Worm (Caenorhabditis elegans) whole organism, young adult: ENCODE data around the gene Y44A6D.7.

ENCODE experiments used
- B0019.2 ChIP-seq: fragments of 200-800 bp; sonication (Bioruptor generic); conservative IDR thresholded peaks from 2 replicates; pipeline ENCODE4 v1.3.6; 2022; ENCODE audit warnings: missing genetic modification reagents, missing genetic modification characterization, missing compliant biosample characterization
- D2030.7 ChIP-seq: fragments of 200-800 bp; sonication (Bioruptor generic); IDR thresholded peaks from 2 replicates; pipeline ENCODE4 v1.3.6; 2022; ENCODE audit warnings: missing genetic modification reagents, missing genetic modification characterization, missing compliant biosample characterization
- F22D6.2 ChIP-seq: sonication (generic microtip); optimal IDR thresholded peaks from 2 replicates; lab custom pipeline; 2016; ENCODE audit warnings: mild to moderate bottlenecking, missing genetic modification characterization, missing compliant biosample characterization
- F39B2.1 ChIP-seq: fragments of 200-800 bp; sonication (Bioruptor generic); IDR thresholded peaks from 2 replicates; pipeline ENCODE4 v1.3.6; 2022; ENCODE audit warnings: missing genetic modification reagents, missing genetic modification characterization, missing compliant biosample characterization
- F57A8.1 ChIP-seq: fragments of 200-800 bp; sonication (Bioruptor generic); optimal IDR thresholded peaks from 2 replicates; lab custom pipeline; 2018; ENCODE audit warnings: mild to moderate bottlenecking, missing genetic modification characterization, moderate library complexity, missing compliant biosample characterization
- F57C9.4 ChIP-seq: sonication (generic microtip); optimal IDR thresholded peaks from 2 replicates; lab custom pipeline; 2017; ENCODE audit warnings: mild to moderate bottlenecking, missing genetic modification characterization, missing compliant biosample characterization
- K11D2.4 ChIP-seq: fragments of 200-800 bp; sonication (Bioruptor generic); IDR thresholded peaks from 2 replicates; pipeline ENCODE4 v1.3.6; 2022; ENCODE audit warnings: missing genetic modification reagents, missing genetic modification characterization, missing compliant biosample characterization
- T26A5.8 ChIP-seq: sonication (generic microtip); optimal IDR thresholded peaks from 2 replicates; lab custom pipeline; 2016; ENCODE audit warnings: missing genetic modification characterization, missing compliant biosample characterization
- Y53G8AR.9 ChIP-seq: fragments of 200-800 bp; sonication (Bioruptor generic); conservative IDR thresholded peaks from 2 replicates; pipeline ENCODE4 v1.3.6; 2022; ENCODE audit warnings: missing genetic modification reagents, missing genetic modification characterization, missing compliant biosample characterization
- Y79H2A.3 ChIP-seq: fragments of 200-800 bp; sonication (Bioruptor generic); conservative IDR thresholded peaks from 2 replicates; pipeline ENCODE4 v1.3.6; 2022; ENCODE audit warnings: missing genetic modification reagents, missing genetic modification characterization, missing compliant biosample characterization
- ZK185.1 ChIP-seq: sonication (generic microtip); optimal IDR thresholded peaks from 2 replicates; lab custom pipeline; 2016; ENCODE audit warnings: mild to moderate bottlenecking, missing genetic modification characterization, missing compliant biosample characterization; ENCODE audit not compliant: poor library complexity, severe bottlenecking
- akir-1 ChIP-seq: fragments of 200-800 bp; sonication (Bioruptor generic); optimal IDR thresholded peaks from 2 replicates; lab custom pipeline; 2018; ENCODE audit warnings: mild to moderate bottlenecking, missing genetic modification characterization, moderate library complexity, missing compliant biosample characterization
- ama-1 ChIP-seq, 3 experiments: fragments of 150-350 bp in 1 of 3; sonication (generic microtip) in 2 of 3; optimal IDR thresholded peaks; 2 replicates each; lab custom pipeline; 2014 to 2018; ENCODE audit warnings: missing biosample characterization in 2 of 3, missing genetic modification characterization in 2 of 3, missing genetic modification reagents in 2 of 3
- aptf-3 ChIP-seq: fragments of 200-800 bp; sonication (Bioruptor generic); IDR thresholded peaks from 2 replicates; pipeline ENCODE4 v1.3.6; 2022; ENCODE audit warnings: missing genetic modification characterization, missing compliant biosample characterization
- atf-7 ChIP-seq: sonication (generic microtip); optimal IDR thresholded peaks from 2 replicates; lab custom pipeline; 2017; ENCODE audit warnings: mild to moderate bottlenecking, missing genetic modification characterization, missing compliant biosample characterization
- attf-5 ChIP-seq: fragments of 200-800 bp; sonication (Bioruptor generic); optimal IDR thresholded peaks from 2 replicates; lab custom pipeline; 2018; ENCODE audit warnings: mild to moderate bottlenecking, missing genetic modification characterization, missing compliant biosample characterization
- ccch-3 ChIP-seq: fragments of 200-800 bp; sonication (Bioruptor generic); optimal IDR thresholded peaks from 2 replicates; lab custom pipeline; 2018; ENCODE audit warnings: mild to moderate bottlenecking, missing genetic modification characterization, missing compliant biosample characterization
- cebp-2 ChIP-seq: fragments of 200-800 bp; sonication (Bioruptor generic); IDR thresholded peaks from 2 replicates; pipeline ENCODE4 v1.3.6; 2022; ENCODE audit warnings: missing genetic modification characterization, missing compliant biosample characterization
- ceh-100 ChIP-seq: fragments of 200-800 bp; sonication (Bioruptor generic); IDR thresholded peaks from 2 replicates; pipeline ENCODE4 v1.3.6; 2022; ENCODE audit warnings: missing genetic modification reagents, missing genetic modification characterization, missing compliant biosample characterization
- die-1 ChIP-seq: sonication (generic microtip); optimal IDR thresholded peaks from 2 replicates; lab custom pipeline; 2016; ENCODE audit warnings: missing genotype, mild to moderate bottlenecking, missing genetic modification characterization, missing compliant biosample characterization
- dox-1 ChIP-seq: fragments of 200-800 bp; sonication (Bioruptor generic); IDR thresholded peaks from 2 replicates; pipeline ENCODE4 v1.3.6; 2022; ENCODE audit warnings: missing genetic modification reagents, missing genetic modification characterization, missing compliant biosample characterization
- efl-1 ChIP-seq: fragments of 150-350 bp; optimal IDR thresholded peaks from 2 replicates; lab custom pipeline; 2014; ENCODE audit warnings: missing biosample characterization, missing genetic modification reagents, missing genetic modification characterization
- egl-18 ChIP-seq: fragments of 200-800 bp; sonication (Bioruptor generic); IDR thresholded peaks from 2 replicates; pipeline ENCODE4 v1.3.6; 2022; ENCODE audit warnings: missing genetic modification reagents, missing genetic modification characterization, missing compliant biosample characterization
- hlh-12 ChIP-seq: sonication (generic microtip); optimal IDR thresholded peaks from 2 replicates; lab custom pipeline; 2016; ENCODE audit warnings: missing genetic modification characterization, missing compliant biosample characterization
- hmg-1.2 ChIP-seq: fragments of 200-800 bp; sonication (Bioruptor generic); IDR thresholded peaks from 2 replicates; pipeline ENCODE4 v1.3.6; 2022; ENCODE audit warnings: missing genetic modification reagents, missing genetic modification characterization, missing compliant biosample characterization
- hsf-1 ChIP-seq: fragments of 200-800 bp; sonication (Bioruptor generic); IDR thresholded peaks from 2 replicates; pipeline ENCODE4 v1.3.6; 2022; ENCODE audit warnings: missing genetic modification reagents, missing genetic modification characterization, missing compliant biosample characterization
- madf-8 ChIP-seq: fragments of 200-800 bp; sonication (Bioruptor generic); conservative IDR thresholded peaks from 2 replicates; pipeline ENCODE4 v1.3.6; 2022; ENCODE audit warnings: missing genetic modification reagents, missing genetic modification characterization, missing compliant biosample characterization
- mes-4 ChIP-seq: sonication (generic microtip); optimal IDR thresholded peaks from 2 replicates; lab custom pipeline; 2016; ENCODE audit warnings: missing genotype, missing genetic modification characterization, missing compliant biosample characterization
- nhr-90 ChIP-seq: sonication (generic microtip); optimal IDR thresholded peaks from 2 replicates; lab custom pipeline; 2016; ENCODE audit warnings: missing genotype, mild to moderate bottlenecking, missing genetic modification characterization, missing compliant biosample characterization
- rec-8 ChIP-seq, 2 experiments: sonication (generic microtip); optimal IDR thresholded peaks; 2 replicates each; lab custom pipeline; 2016; ENCODE audit warnings: mild to moderate bottlenecking in 2 of 2, missing genetic modification characterization in 2 of 2, missing genetic modification reagents in 2 of 2, missing genotype in 2 of 2, missing biosample characterization in 1 of 2, missing compliant biosample characterization in 1 of 2, moderate library complexity in 1 of 2
- sea-2 ChIP-seq: fragments of 200-800 bp; sonication (Bioruptor generic); IDR thresholded peaks from 2 replicates; pipeline ENCODE4 v1.3.6; 2022; ENCODE audit warnings: missing genetic modification characterization, missing compliant biosample characterization
- snpc-1.1 ChIP-seq: sonication (generic microtip); optimal IDR thresholded peaks from 2 replicates; lab custom pipeline; 2017; ENCODE audit warnings: missing genetic modification characterization, mild to moderate bottlenecking, missing compliant biosample characterization, antibody characterized with exemption, moderate library complexity, missing genotype, missing genetic modification reagents; ENCODE audit not compliant: insufficient read depth
- snpc-1.3 ChIP-seq: sonication (generic microtip); optimal IDR thresholded peaks from 2 replicates; lab custom pipeline; 2017; ENCODE audit warnings: missing genetic modification characterization, mild to moderate bottlenecking, missing compliant biosample characterization, antibody characterized with exemption, moderate library complexity, missing genotype, missing genetic modification reagents; ENCODE audit not compliant: insufficient read depth
- snpc-3.4 ChIP-seq: sonication (generic microtip); optimal IDR thresholded peaks from 2 replicates; lab custom pipeline; 2017; ENCODE audit warnings: missing genetic modification characterization, mild to moderate bottlenecking, missing compliant biosample characterization, antibody characterized with exemption, moderate library complexity, missing genotype, missing genetic modification reagents
- snpc-4 ChIP-seq, 5 experiments: fragments of 150-350 bp in 1 of 5; sonication (generic microtip) in 4 of 5; optimal IDR thresholded peaks; 2 replicates each; lab custom pipeline; 2014 to 2018; ENCODE audit warnings: missing genetic modification characterization in 5 of 5, missing biosample characterization in 3 of 5, antibody characterized with exemption in 2 of 5, mild to moderate bottlenecking in 2 of 5, missing compliant biosample characterization in 2 of 5, missing genotype in 2 of 5, moderate library complexity in 2 of 5, missing genetic modification reagents in 1 of 5
- tbp1 ChIP-seq: fragments of 200-800 bp; sonication (Bioruptor generic); optimal IDR thresholded peaks from 2 replicates; lab custom pipeline; 2018; ENCODE audit warnings: mild to moderate bottlenecking, missing genetic modification characterization, missing compliant biosample characterization
- xnd-1 ChIP-seq: sonication (generic microtip); optimal IDR thresholded peaks from 2 replicates; lab custom pipeline; 2016; ENCODE audit warnings: missing genotype, missing genetic modification reagents, missing genetic modification characterization, missing compliant biosample characterization
- ztf-28 ChIP-seq: fragments of 200-800 bp; sonication (Bioruptor generic); IDR thresholded peaks from 2 replicates; pipeline ENCODE4 v1.3.6; 2022; ENCODE audit warnings: missing genetic modification reagents, missing genetic modification characterization, missing compliant biosample characterization
- ztf-6 ChIP-seq: fragments of 200-800 bp; sonication (Bioruptor generic); IDR thresholded peaks from 2 replicates; pipeline ENCODE4 v1.3.6; 2022; ENCODE audit warnings: missing genetic modification reagents, missing genetic modification characterization, missing compliant biosample characterization

The Y44A6D.7 gene

DNA sequence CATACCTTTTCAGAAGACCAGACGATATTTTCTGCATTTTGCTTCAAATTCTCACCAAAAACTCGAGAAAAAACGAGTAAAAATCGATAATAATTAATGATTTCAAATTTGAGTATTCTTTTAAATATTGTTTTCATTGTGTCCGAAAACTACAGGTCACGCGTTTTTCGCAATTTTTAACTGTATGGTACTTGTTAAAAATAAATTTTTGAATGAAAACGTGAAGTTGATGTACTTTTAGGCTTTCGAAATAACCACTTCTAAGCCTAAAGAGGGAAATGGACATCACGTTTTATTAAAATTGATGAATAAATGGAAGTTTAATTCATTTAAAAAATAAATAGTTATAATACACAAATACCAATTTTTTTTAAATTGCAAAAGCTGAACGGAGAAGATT lies 11.6 kb upstream of the Y44A6D.7 start, which contains the start of gene Y44A6D.5:
Gene Y44A6D.5, minus strand, starts transcription at position 101 of the 400 bp plus-strand sequence.
- TF ChIP-seq F57A8.1 (GFP tag; lab: Kevin White, UChicago) = no peak
- no peak for TF ChIP-seq attf-5 (GFP tag; lab: Kevin White, UChicago)
- TF ChIP-seq akir-1 = no peak
- no peak for TF ChIP-seq ccch-3
- TF ChIP-seq ama-1 (optimal IDR thresholded peaks at IDR 0.05; lab: Kevin White, UChicago) = no peak
- no peak for TF ChIP-seq ama-1 (GFP tag; optimal IDR thresholded peaks at IDR 0.05; lab: Kevin White, UChicago)
- TF ChIP-seq egl-18 = no peak
- no peak for TF ChIP-seq rec-8 (tag; optimal IDR thresholded peaks at IDR 0.05; lab: Kevin White, UChicago)
- TF ChIP-seq efl-1 (GFP tag; lab: Kevin White, UChicago) = no peak
- TF ChIP-seq tbp1 (GFP tag; lab: Kevin White, UChicago) = no peak
- TF ChIP-seq B0019.2 (GFP tag; lab: Robert Waterston, UW) = no peak
- TF ChIP-seq xnd-1 (tag; lab: Kevin White, UChicago) = no peak
- TF ChIP-seq aptf-3 (GFP tag; lab: Robert Waterston, UW) = no peak
- TF ChIP-seq T26A5.8 = no peak
- no peak for TF ChIP-seq atf-7 (tag; lab: Kevin White, UChicago)
- no peak for TF ChIP-seq ztf-6 (GFP tag; lab: Robert Waterston, UW)
- TF ChIP-seq Y79H2A.3 (GFP tag; lab: Robert Waterston, UW) = no peak

DNA sequence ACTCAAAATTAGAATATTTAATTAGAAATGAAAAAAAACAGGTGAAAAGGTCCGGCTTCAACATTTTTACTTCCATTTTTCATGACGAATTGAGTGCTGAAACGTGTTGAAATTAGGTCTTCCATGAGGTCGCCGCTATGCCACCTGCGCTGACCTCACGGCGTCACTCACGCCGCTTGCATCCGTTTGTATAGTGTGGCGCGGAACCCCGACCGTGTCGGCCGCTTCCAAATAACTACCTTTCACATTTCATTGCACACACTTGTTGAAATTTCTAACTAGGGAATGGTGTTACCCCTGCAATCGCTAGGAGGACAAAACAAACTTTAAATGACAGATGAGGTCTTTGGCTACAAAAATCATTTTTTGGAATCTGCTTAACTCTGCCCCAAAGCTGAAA lies 11.1 kb upstream of the Y44A6D.7 start:
- peak; percentile 78 for TF ChIP-seq hmg-1.2 (GFP tag; lab: Robert Waterston, UW)
- TF ChIP-seq D2030.7 (GFP tag; lab: Robert Waterston, UW) = 0 out of 2 replicates have a peak, but pooled peaks have one; percentile 39
- peak; percentile 43 for TF ChIP-seq tbp1 (GFP tag; lab: Kevin White, UChicago)
- peak; percentile 81 for TF ChIP-seq snpc-1.1 (tag; lab: Kevin White, UChicago)
- peak; percentile 65 for TF ChIP-seq snpc-4 (GFP tag; optimal IDR thresholded peaks at IDR 0.05; lab: Kevin White, UChicago)
- TF ChIP-seq snpc-4 (tag; optimal IDR thresholded peaks at IDR 0.05; lab: Kevin White, UChicago) = peak; percentile 76 to 96 (median 89)
- TF ChIP-seq ztf-28 (GFP tag; lab: Robert Waterston, UW) = 0 out of 2 replicates have a peak, but pooled peaks have one; percentile 52

DNA sequence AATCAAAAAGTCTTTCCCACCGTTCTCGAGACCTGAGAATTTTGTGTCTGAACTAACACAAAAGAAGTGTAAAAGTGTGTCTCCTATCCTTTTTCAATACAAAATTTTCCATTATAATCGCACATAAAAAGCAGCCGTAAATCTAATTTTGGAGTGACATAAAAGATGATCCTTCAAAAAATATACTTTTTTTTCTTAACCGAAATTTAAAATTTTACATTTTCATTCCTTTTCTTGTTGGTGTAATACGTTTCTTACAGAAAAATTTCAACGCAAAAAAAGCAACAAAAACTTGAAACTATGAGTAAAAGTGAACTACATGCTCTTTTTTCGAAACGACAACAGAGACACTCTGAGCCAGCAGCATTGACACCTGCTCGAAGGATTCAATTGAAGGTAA lies 7.5 kb upstream of the Y44A6D.7 start, which contains the start of gene Y44A6D.6:
Gene Y44A6D.6, plus strand, starts transcription at position 301 of the 400 bp plus-strand sequence.
- no peak for TF ChIP-seq madf-8 (GFP tag; lab: Robert Waterston, UW)
- TF ChIP-seq cebp-2 (GFP tag; lab: Robert Waterston, UW) = no peak
- TF ChIP-seq mes-4 (tag; lab: Kevin White, UChicago) = no peak
- TF ChIP-seq Y79H2A.3 (GFP tag; lab: Robert Waterston, UW) = no peak
- no peak for TF ChIP-seq snpc-1.3
- no peak for TF ChIP-seq die-1 (tag; lab: Kevin White, UChicago)
- TF ChIP-seq nhr-90 (tag; lab: Kevin White, UChicago) = no peak
- TF ChIP-seq K11D2.4 = no peak
- TF ChIP-seq snpc-3.4 = no peak

DNA sequence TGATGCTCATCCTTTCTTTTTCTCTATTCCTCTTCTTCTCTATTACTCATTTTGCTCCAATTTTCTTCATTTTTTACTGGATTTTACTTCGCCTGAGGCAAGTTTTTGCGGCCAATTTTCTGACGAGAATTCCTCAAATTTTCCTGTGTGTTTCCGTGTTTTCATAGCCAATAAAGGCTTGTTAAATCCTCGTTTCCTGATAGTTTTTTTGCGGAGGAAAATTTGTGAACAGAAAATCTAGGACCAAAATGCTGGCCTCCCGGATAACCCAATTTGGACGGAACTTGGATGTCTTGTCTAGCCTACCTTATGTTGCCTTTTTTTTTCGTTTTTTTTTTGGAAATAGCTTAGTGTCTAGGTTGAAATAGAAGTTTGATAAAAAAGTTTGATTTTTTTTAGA lies 878 bp upstream of the Y44A6D.7 start:
- TF ChIP-seq attf-5 (GFP tag; lab: Kevin White, UChicago) = no peak
- no peak for TF ChIP-seq ZK185.1 (tag; lab: Kevin White, UChicago)
- TF ChIP-seq F39B2.1 (GFP tag; lab: Robert Waterston, UW) = no peak
- TF ChIP-seq cebp-2 (GFP tag; lab: Robert Waterston, UW) = no peak
- TF ChIP-seq hlh-12 (tag; lab: Kevin White, UChicago) = no peak
- TF ChIP-seq hmg-1.2 (GFP tag; lab: Robert Waterston, UW) = no peak
- TF ChIP-seq nhr-90 (tag; lab: Kevin White, UChicago) = no peak
- TF ChIP-seq F57C9.4 (tag; lab: Kevin White, UChicago) = no peak
- no peak for TF ChIP-seq aptf-3 (GFP tag; lab: Robert Waterston, UW)
- no peak for TF ChIP-seq sea-2 (GFP tag; lab: Robert Waterston, UW)
- no peak for TF ChIP-seq ceh-100 (GFP tag; lab: Robert Waterston, UW)
- no peak for TF ChIP-seq T26A5.8
- TF ChIP-seq F22D6.2 (tag; lab: Kevin White, UChicago) = no peak
- no peak for TF ChIP-seq tbp1 (GFP tag; lab: Kevin White, UChicago)
- TF ChIP-seq dox-1 = no peak
- no peak for TF ChIP-seq hsf-1 (GFP tag; lab: Robert Waterston, UW)
- TF ChIP-seq Y79H2A.3 (GFP tag; lab: Robert Waterston, UW) = no peak
- no peak for TF ChIP-seq Y53G8AR.9 (GFP tag; lab: Robert Waterston, UW)
